Fruit fly (Drosophila melanogaster) whole organism, embryonic: Measurements from ENCODE around the gene robl62A.
A peak's percentile ranks its signal among the peaks of the same experiment; 100 is the strongest.

Source experiments
- ATbp ChIP-seq: fragments of 200-800 bp; sonication (Bioruptor generic); optimal IDR thresholded peaks from 2 replicates; lab custom pipeline; 2017; ENCODE audit warnings: missing biosample characterization, mild to moderate bottlenecking, missing genetic modification characterization, missing genetic modification reagents
- BEAF-32 ChIP-seq: fragments of 200-800 bp; sonication (Bioruptor generic); optimal IDR thresholded peaks from 3 replicates; lab custom pipeline; 2017; ENCODE audit warnings: missing biosample characterization, missing genetic modification characterization, mild to moderate bottlenecking, moderate library complexity, missing genetic modification reagents
- CG11560 ChIP-seq: fragments of 200-800 bp; sonication (Bioruptor generic); IDR thresholded peaks from 3 replicates; pipeline ENCODE4 v1.3.6; 2022; ENCODE audit warnings: missing biosample characterization, missing genetic modification characterization
- CG12659 ChIP-seq: fragments of 200-800 bp; sonication (Bioruptor generic); optimal IDR thresholded peaks from 3 replicates; lab custom pipeline; 2017; ENCODE audit warnings: mild to moderate bottlenecking, missing biosample characterization, missing genetic modification reagents, missing genetic modification characterization
- CG13287 ChIP-seq: fragments of 200-800 bp; sonication (Bioruptor generic); IDR thresholded peaks from 2 replicates; pipeline ENCODE4 v1.3.6; 2022; ENCODE audit warnings: missing biosample characterization, missing genetic modification characterization; ENCODE audit not compliant: partially characterized antibody
- CG13624 ChIP-seq: fragments of 200-800 bp; sonication (Bioruptor generic); optimal IDR thresholded peaks from 2 replicates; lab custom pipeline; 2016; ENCODE audit warnings: missing biosample characterization, missing genetic modification characterization
- CG14710 ChIP-seq: fragments of 200-800 bp; sonication (Bioruptor generic); optimal IDR thresholded peaks from 3 replicates; lab custom pipeline; 2019; ENCODE audit warnings: missing biosample characterization, mild to moderate bottlenecking, missing genetic modification characterization, moderate library complexity
- CG14860 ChIP-seq: fragments of 200-800 bp; sonication (Bioruptor generic); IDR thresholded peaks from 3 replicates; pipeline ENCODE4 v1.3.6; 2022; ENCODE audit warnings: missing biosample characterization, missing genetic modification characterization; ENCODE audit not compliant: partially characterized antibody
- CG15514 ChIP-seq: fragments of 200-800 bp; sonication (Bioruptor generic); optimal IDR thresholded peaks from 3 replicates; lab custom pipeline; 2017; ENCODE audit warnings: missing biosample characterization, missing genetic modification characterization, mild to moderate bottlenecking, moderate library complexity, missing genetic modification reagents
- CG1647 ChIP-seq: fragments of 200-800 bp; sonication (Bioruptor generic); optimal IDR thresholded peaks from 3 replicates; lab custom pipeline; 2016; ENCODE audit warnings: missing biosample characterization, missing genetic modification characterization
- CG16813 ChIP-seq: fragments of 200-800 bp; sonication (Bioruptor generic); IDR thresholded peaks from 3 replicates; pipeline ENCODE4 v1.3.6; 2022; ENCODE audit warnings: missing biosample characterization, missing genetic modification characterization; ENCODE audit not compliant: partially characterized antibody
- CG17829 ChIP-seq: fragments of 200-800 bp; optimal IDR thresholded peaks from 2 replicates; lab custom pipeline; 2019; ENCODE audit warnings: missing biosample characterization, mild to moderate bottlenecking, missing genetic modification characterization, moderate library complexity
- CG2116 ChIP-seq: fragments of 200-800 bp; sonication (Bioruptor generic); optimal IDR thresholded peaks from 3 replicates; lab custom pipeline; 2018; ENCODE audit warnings: missing biosample characterization, mild to moderate bottlenecking, missing genetic modification characterization
- CG2199 ChIP-seq: fragments of 200-800 bp; sonication (Bioruptor generic); IDR thresholded peaks from 3 replicates; pipeline ENCODE4 v1.3.6; 2022; ENCODE audit warnings: missing biosample characterization, missing genetic modification characterization
- CG2712 ChIP-seq: fragments of 200-800 bp; optimal IDR thresholded peaks from 3 replicates; lab custom pipeline; 2019; ENCODE audit warnings: missing biosample characterization, mild to moderate bottlenecking, missing genetic modification characterization, moderate library complexity
- CG33557 ChIP-seq: fragments of 200-800 bp; sonication (Bioruptor generic); optimal IDR thresholded peaks from 2 replicates; lab custom pipeline; 2019; ENCODE audit warnings: missing biosample characterization, mild to moderate bottlenecking, missing genetic modification characterization, moderate library complexity
- CG34224 ChIP-seq: fragments of 200-800 bp; sonication (Bioruptor generic); IDR thresholded peaks from 3 replicates; pipeline ENCODE4 v1.3.6; 2022; ENCODE audit warnings: missing biosample characterization, missing genetic modification characterization; ENCODE audit not compliant: partially characterized antibody
- CG34376 ChIP-seq: fragments of 200-800 bp; sonication (Bioruptor generic); optimal IDR thresholded peaks from 2 replicates; lab custom pipeline; 2018; ENCODE audit warnings: missing biosample characterization, mild to moderate bottlenecking, missing genetic modification characterization
- CG3995 ChIP-seq: fragments of 200-800 bp; sonication (Bioruptor generic); optimal IDR thresholded peaks from 3 replicates; lab custom pipeline; 2016; ENCODE audit warnings: missing biosample characterization, missing genetic modification characterization
- CG6854 ChIP-seq: fragments of 200-800 bp; sonication (Bioruptor generic); optimal IDR thresholded peaks from 3 replicates; lab custom pipeline; 2017; ENCODE audit warnings: missing biosample characterization, mild to moderate bottlenecking, missing genetic modification characterization
- CG7556 ChIP-seq: fragments of 200-800 bp; sonication (Bioruptor generic); optimal IDR thresholded peaks from 2 replicates; lab custom pipeline; 2017; ENCODE audit warnings: missing biosample characterization, mild to moderate bottlenecking, missing genetic modification characterization
- CG7963 ChIP-seq: fragments of 200-800 bp; sonication (Bioruptor generic); IDR thresholded peaks from 3 replicates; pipeline ENCODE4 v1.3.6; 2022; ENCODE audit warnings: missing biosample characterization, missing genetic modification characterization; ENCODE audit not compliant: partially characterized antibody
- CG9797 ChIP-seq: fragments of 200-800 bp; sonication (Bioruptor generic); optimal IDR thresholded peaks from 3 replicates; lab custom pipeline; 2018; ENCODE audit warnings: missing biosample characterization, mild to moderate bottlenecking, missing genetic modification characterization
- CrebB ChIP-seq: fragments of 200-800 bp; sonication (Bioruptor generic); optimal IDR thresholded peaks from 3 replicates; lab custom pipeline; 2018; ENCODE audit warnings: missing biosample characterization, mild to moderate bottlenecking, missing genetic modification characterization
- D19A ChIP-seq: fragments of 200-800 bp; optimal IDR thresholded peaks from 3 replicates; lab custom pipeline; 2019; ENCODE audit warnings: missing biosample characterization, mild to moderate bottlenecking, missing genetic modification characterization, moderate library complexity
- HLH4C ChIP-seq: fragments of 200-800 bp; sonication (Bioruptor generic); IDR thresholded peaks from 3 replicates; pipeline ENCODE4 v1.3.6; 2022; ENCODE audit warnings: missing biosample characterization, missing genetic modification characterization; ENCODE audit not compliant: partially characterized antibody
- NC2β ChIP-seq: fragments of 200-800 bp; sonication (Bioruptor generic); optimal IDR thresholded peaks from 2 replicates; lab custom pipeline; 2016; ENCODE audit warnings: missing biosample characterization, missing genetic modification characterization
- Nf-YB ChIP-seq: fragments of 200-800 bp; sonication (Bioruptor generic); optimal IDR thresholded peaks from 3 replicates; lab custom pipeline; 2019; ENCODE audit warnings: missing biosample characterization, mild to moderate bottlenecking, missing genetic modification characterization, moderate library complexity
- Pdp1 ChIP-seq, 2 experiments: fragments of 200-800 bp; sonication (Bioruptor generic); optimal IDR thresholded peaks; 3 replicates each; lab custom pipeline; 2016; ENCODE audit warnings: missing biosample characterization in 2 of 2, missing genetic modification characterization in 2 of 2, mild to moderate bottlenecking in 1 of 2, moderate library complexity in 1 of 2
- Scr ChIP-seq: fragments of 200-800 bp; sonication (Bioruptor generic); IDR thresholded peaks from 2 replicates; pipeline ENCODE4 v1.3.6; 2022; ENCODE audit warnings: missing biosample characterization, missing genetic modification characterization; ENCODE audit not compliant: partially characterized antibody
- YL-1 ChIP-seq: fragments of 200-800 bp; sonication (Bioruptor generic); optimal IDR thresholded peaks from 3 replicates; lab custom pipeline; 2017; ENCODE audit warnings: missing biosample characterization, mild to moderate bottlenecking, missing genetic modification characterization
- az2 ChIP-seq: fragments of 200-800 bp; sonication (Bioruptor generic); optimal IDR thresholded peaks from 3 replicates; lab custom pipeline; 2016; ENCODE audit warnings: missing biosample characterization, missing genetic modification characterization
- bbx ChIP-seq: fragments of 200-800 bp; sonication (Bioruptor generic); IDR thresholded peaks from 2 replicates; pipeline ENCODE4 v1.3.6; 2022; ENCODE audit warnings: missing biosample characterization, missing genetic modification characterization; ENCODE audit not compliant: partially characterized antibody
- crol ChIP-seq: fragments of 200-800 bp; sonication (Bioruptor generic); IDR thresholded peaks from 2 replicates; pipeline ENCODE4 v1.3.6; 2022; ENCODE audit warnings: missing biosample characterization, missing genetic modification characterization
- fd96Cb ChIP-seq: fragments of 200-800 bp; sonication (Bioruptor generic); optimal IDR thresholded peaks from 2 replicates; lab custom pipeline; 2018; ENCODE audit warnings: missing biosample characterization, mild to moderate bottlenecking, missing genetic modification characterization, moderate library complexity
- ftz-f1 ChIP-seq: fragments of 200-800 bp; sonication (Bioruptor generic); optimal IDR thresholded peaks from 2 replicates; lab custom pipeline; 2016; ENCODE audit warnings: missing biosample characterization, missing genetic modification characterization
- fu2 ChIP-seq: fragments of 200-800 bp; sonication (Bioruptor generic); optimal IDR thresholded peaks from 2 replicates; lab custom pipeline; 2016; ENCODE audit warnings: missing biosample characterization, missing genetic modification characterization
- hb ChIP-seq: fragments of 200-800 bp; sonication (Bioruptor generic); IDR thresholded peaks from 3 replicates; pipeline ENCODE4 v1.3.6; 2022; ENCODE audit warnings: missing biosample characterization, missing genetic modification characterization; ENCODE audit not compliant: partially characterized antibody
- hbn ChIP-seq: fragments of 200-800 bp; sonication (Bioruptor generic); IDR thresholded peaks from 2 replicates; pipeline ENCODE4 v1.3.6; 2022; ENCODE audit warnings: missing biosample characterization, missing genetic modification characterization; ENCODE audit not compliant: partially characterized antibody
- nerfin-2 ChIP-seq: fragments of 200-800 bp; sonication (Bioruptor generic); IDR thresholded peaks from 2 replicates; pipeline ENCODE4 v1.3.6; 2022; ENCODE audit warnings: missing biosample characterization, missing genetic modification characterization; ENCODE audit not compliant: partially characterized antibody
- nom ChIP-seq: fragments of 200-800 bp; sonication (Bioruptor generic); optimal IDR thresholded peaks from 2 replicates; lab custom pipeline; 2017; ENCODE audit warnings: missing biosample characterization, missing genetic modification characterization, mild to moderate bottlenecking, moderate library complexity, missing genetic modification reagents
- phol ChIP-seq: fragments of 200-800 bp; sonication (Bioruptor generic); optimal IDR thresholded peaks from 3 replicates; lab custom pipeline; 2018; ENCODE audit warnings: missing biosample characterization, mild to moderate bottlenecking, missing genetic modification characterization, moderate library complexity
- pzg ChIP-seq: fragments of 200-800 bp; sonication (Bioruptor generic); optimal IDR thresholded peaks from 3 replicates; lab custom pipeline; 2018; ENCODE audit warnings: missing biosample characterization, mild to moderate bottlenecking, missing genetic modification characterization, moderate library complexity
- run ChIP-seq: fragments of 200-800 bp; sonication (Bioruptor generic); optimal IDR thresholded peaks from 3 replicates; lab custom pipeline; 2018; ENCODE audit warnings: missing biosample characterization, mild to moderate bottlenecking, missing genetic modification characterization
- so ChIP-seq: fragments of 200-800 bp; sonication (Bioruptor generic); IDR thresholded peaks from 3 replicates; pipeline ENCODE4 v1.3.6; 2022; ENCODE audit warnings: missing biosample characterization, missing genetic modification characterization
- tna ChIP-seq: fragments of 200-800 bp; sonication (Bioruptor generic); IDR thresholded peaks from 2 replicates; pipeline ENCODE4 v1.3.6; 2022; ENCODE audit warnings: missing biosample characterization, missing genetic modification characterization; ENCODE audit not compliant: partially characterized antibody

Gene robl62A

DNA sequence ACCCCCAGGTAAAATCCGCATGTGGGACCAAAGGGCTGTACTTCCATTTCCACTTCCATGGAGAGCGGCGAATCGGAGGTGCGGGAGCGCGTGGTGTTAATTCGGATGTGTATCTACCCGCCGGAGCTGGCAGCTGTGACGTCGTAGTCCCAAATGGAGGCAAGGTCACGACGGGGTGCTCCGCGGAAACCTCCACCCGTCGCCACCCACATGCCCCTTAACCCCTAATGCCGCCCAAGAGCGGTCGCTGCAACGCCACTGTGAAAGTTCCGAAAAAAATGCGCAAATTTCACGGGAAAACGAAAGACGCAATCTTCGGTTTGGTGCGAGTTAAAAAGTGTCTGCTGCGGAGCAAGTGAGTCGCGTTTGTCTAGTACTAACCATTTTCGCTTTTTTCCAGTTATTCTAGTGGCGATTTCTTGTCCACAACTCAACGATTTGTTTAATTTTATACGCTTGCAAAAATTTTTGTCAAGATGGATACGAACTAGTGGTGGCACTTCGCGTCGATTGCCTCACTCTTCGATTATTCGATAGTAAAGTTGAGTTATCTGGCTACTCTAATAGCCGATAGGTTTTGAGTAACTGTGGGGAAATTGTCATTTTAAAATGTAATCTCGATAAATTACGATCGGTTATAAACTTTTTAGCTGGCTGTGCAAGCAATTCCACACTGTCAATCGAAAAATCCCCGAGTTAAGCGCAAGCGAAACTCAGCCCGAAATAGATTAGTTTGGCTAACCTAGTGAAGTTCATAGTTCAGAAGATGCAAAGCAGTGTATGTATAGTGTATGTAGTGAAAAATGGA, 24.9 kb downstream of the robl62A start, which contains the start of the genes hfp and Psa (continued):
- TF ChIP-seq CG34224 (GFP tag; lab: Robert Waterston, UW) = peak; percentile 77
- TF ChIP-seq CG2712 (tag; lab: Kevin White, UChicago) = peak; percentile 4
- peak; percentile 60 for TF ChIP-seq CG15514 (GFP tag; lab: Kevin White, UChicago)
- TF ChIP-seq NC2β (GFP tag; lab: Kevin White, UChicago) = peak; percentile 7
- peak; percentile 18 for TF ChIP-seq D19A (tag; lab: Kevin White, UChicago)
- peak; percentile 70 for TF ChIP-seq CG16813 (GFP tag; lab: Robert Waterston, UW)
- peak; percentile 63 for TF ChIP-seq Scr (GFP tag; lab: Robert Waterston, UW)
- TF ChIP-seq CG6854 (GFP tag; lab: Kevin White, UChicago) = no peak
- no peak for TF ChIP-seq CG2199 (GFP tag; lab: Robert Waterston, UW)
- no peak for TF ChIP-seq az2
- TF ChIP-seq CG12659 (GFP tag; lab: Kevin White, UChicago) = peak; percentile 50
- TF ChIP-seq YL-1 (GFP tag; lab: Kevin White, UChicago) = peak; percentile 89
- TF ChIP-seq CG13287 = peak; percentile 84
- TF ChIP-seq BEAF-32 (GFP tag; lab: Kevin White, UChicago) = peak; percentile 60
- peak; percentile 91 for TF ChIP-seq HLH4C (GFP tag; lab: Robert Waterston, UW)
- peak in 1 of 2 experiments; percentile 56 for TF ChIP-seq Pdp1 (GFP tag; optimal IDR thresholded peaks at IDR 0.05; lab: Kevin White, UChicago)
- no peak for TF ChIP-seq CG1647
- no peak for TF ChIP-seq nom (GFP tag; lab: Kevin White, UChicago)
- peak; percentile 91 for TF ChIP-seq phol (tag; lab: Kevin White, UChicago)
- TF ChIP-seq Nf-YB (GFP tag; lab: Kevin White, UChicago) = no peak
- peak; percentile 32 for TF ChIP-seq CG17829 (tag; lab: Kevin White, UChicago)
- TF ChIP-seq CG3995 = peak; percentile 90
- TF ChIP-seq CG33557 = no peak
- TF ChIP-seq nerfin-2 (GFP tag; lab: Robert Waterston, UW) = peak; percentile 60; the same call in 1 of the 2 replicates
- TF ChIP-seq CrebB (tag; lab: Kevin White, UChicago) = peak; percentile 37
- no peak for TF ChIP-seq fu2
- peak; percentile 66 for TF ChIP-seq CG2116 (GFP tag; lab: Kevin White, UChicago)
- peak; percentile 73; the same call in 2 of the 3 replicates for TF ChIP-seq CG14860 (GFP tag; lab: Robert Waterston, UW)
- TF ChIP-seq bbx (GFP tag; lab: Robert Waterston, UW) = peak; percentile 83
- TF ChIP-seq run (tag; lab: Kevin White, UChicago) = no peak
- peak; percentile 27 for TF ChIP-seq CG14710 (tag; lab: Kevin White, UChicago)
- no peak for TF ChIP-seq fd96Cb (tag; lab: Kevin White, UChicago)
- peak; percentile 83 for TF ChIP-seq pzg (GFP tag; lab: Kevin White, UChicago)
- peak; percentile 69 for TF ChIP-seq crol (GFP tag; lab: Robert Waterston, UW)
- peak; percentile 60 for TF ChIP-seq hbn (GFP tag; lab: Robert Waterston, UW)
- no peak for TF ChIP-seq ATbp (GFP tag; lab: Kevin White, UChicago)
- TF ChIP-seq CG9797 (GFP tag; lab: Kevin White, UChicago) = peak; percentile 25
- no peak for TF ChIP-seq CG7556
- peak; percentile 78 for TF ChIP-seq tna (GFP tag; lab: Robert Waterston, UW)
- TF ChIP-seq so (GFP tag; lab: Robert Waterston, UW) = 0 out of 3 replicates have a peak, but pooled peaks have one; percentile 37
- peak; percentile 35 for TF ChIP-seq CG34376 (GFP tag; lab: Kevin White, UChicago)
- TF ChIP-seq CG13624 (GFP tag; lab: Kevin White, UChicago) = peak; percentile 1
- peak; percentile 76 for TF ChIP-seq CG7963 (GFP tag; lab: Robert Waterston, UW)
- peak; percentile 98 for TF ChIP-seq CG11560 (tag; lab: Robert Waterston, UW)
- peak; percentile 45 for TF ChIP-seq ftz-f1 (GFP tag; lab: Kevin White, UChicago)
- TF ChIP-seq hb (GFP tag; lab: Robert Waterston, UW) = peak; percentile 70; the same call in 1 of the 3 replicates
